Worm (Caenorhabditis elegans) whole organism, young adult: ENCODE data around the gene ser-2.

ENCODE experiments used
- F55B11.4 ChIP-seq: sonication (generic microtip); optimal IDR thresholded peaks from 2 replicates; lab custom pipeline; 2016; ENCODE audit warnings: missing compliant biosample characterization, missing genetic modification characterization, borderline replicate concordance; ENCODE audit not compliant: insufficient read depth
- F57A8.1 ChIP-seq: fragments of 200-800 bp; sonication (Bioruptor generic); optimal IDR thresholded peaks from 2 replicates; lab custom pipeline; 2018; ENCODE audit warnings: mild to moderate bottlenecking, missing genetic modification characterization, moderate library complexity, missing compliant biosample characterization
- F57C9.4 ChIP-seq: sonication (generic microtip); optimal IDR thresholded peaks from 2 replicates; lab custom pipeline; 2017; ENCODE audit warnings: mild to moderate bottlenecking, missing genetic modification characterization, missing compliant biosample characterization
- T07F8.4 ChIP-seq: sonication (generic microtip); optimal IDR thresholded peaks from 2 replicates; lab custom pipeline; 2016; ENCODE audit warnings: mild to moderate bottlenecking, missing genetic modification characterization, moderate library complexity, missing compliant biosample characterization
- T26A5.8 ChIP-seq: sonication (generic microtip); optimal IDR thresholded peaks from 2 replicates; lab custom pipeline; 2016; ENCODE audit warnings: missing genetic modification characterization, missing compliant biosample characterization
- ZK185.1 ChIP-seq: sonication (generic microtip); optimal IDR thresholded peaks from 2 replicates; lab custom pipeline; 2016; ENCODE audit warnings: mild to moderate bottlenecking, missing genetic modification characterization, missing compliant biosample characterization; ENCODE audit not compliant: poor library complexity, severe bottlenecking
- aptf-3 ChIP-seq: fragments of 200-800 bp; sonication (Bioruptor generic); IDR thresholded peaks from 2 replicates; pipeline ENCODE4 v1.3.6; 2022; ENCODE audit warnings: missing genetic modification characterization, missing compliant biosample characterization
- attf-5 ChIP-seq: fragments of 200-800 bp; sonication (Bioruptor generic); optimal IDR thresholded peaks from 2 replicates; lab custom pipeline; 2018; ENCODE audit warnings: mild to moderate bottlenecking, missing genetic modification characterization, missing compliant biosample characterization
- cebp-1 ChIP-seq, 2 experiments: fragments of 200-800 bp in 1 of 2; sonication (Bioruptor generic) in 1 of 2; sonication (generic microtip) in 1 of 2; IDR thresholded peaks in 1 of 2; optimal IDR thresholded peaks in 1 of 2; 2 replicates each; pipeline versions ENCODE4 v1.3.6 to Lab custom; 2017 to 2022; ENCODE audit warnings: missing compliant biosample characterization in 2 of 2, missing genetic modification characterization in 2 of 2, mild to moderate bottlenecking in 1 of 2, missing genetic modification reagents in 1 of 2, moderate library complexity in 1 of 2
- ceh-100 ChIP-seq: fragments of 200-800 bp; sonication (Bioruptor generic); IDR thresholded peaks from 2 replicates; pipeline ENCODE4 v1.3.6; 2022; ENCODE audit warnings: missing genetic modification reagents, missing genetic modification characterization, missing compliant biosample characterization
- ceh-27 ChIP-seq: fragments of 200-800 bp; sonication (Bioruptor generic); optimal IDR thresholded peaks from 2 replicates; lab custom pipeline; 2018; ENCODE audit warnings: mild to moderate bottlenecking, missing genetic modification characterization, moderate library complexity, missing compliant biosample characterization
- dox-1 ChIP-seq: fragments of 200-800 bp; sonication (Bioruptor generic); IDR thresholded peaks from 2 replicates; pipeline ENCODE4 v1.3.6; 2022; ENCODE audit warnings: missing genetic modification reagents, missing genetic modification characterization, missing compliant biosample characterization
- egrh-3 ChIP-seq: fragments of 200-800 bp; sonication (Bioruptor generic); IDR thresholded peaks from 2 replicates; pipeline ENCODE4 v1.3.6; 2022; ENCODE audit warnings: missing genetic modification reagents, missing genetic modification characterization, missing compliant biosample characterization
- fkh-3 ChIP-seq: sonication (generic microtip); optimal IDR thresholded peaks from 2 replicates; lab custom pipeline; 2016; ENCODE audit warnings: mild to moderate bottlenecking, missing genetic modification characterization, missing compliant biosample characterization
- him-1 ChIP-seq: sonication (generic microtip); optimal IDR thresholded peaks from 2 replicates; lab custom pipeline; 2016; ENCODE audit warnings: missing genotype, missing genetic modification reagents, missing genetic modification characterization, missing compliant biosample characterization
- hlh-12 ChIP-seq: sonication (generic microtip); optimal IDR thresholded peaks from 2 replicates; lab custom pipeline; 2016; ENCODE audit warnings: missing genetic modification characterization, missing compliant biosample characterization
- hmg-1.2 ChIP-seq: fragments of 200-800 bp; sonication (Bioruptor generic); IDR thresholded peaks from 2 replicates; pipeline ENCODE4 v1.3.6; 2022; ENCODE audit warnings: missing genetic modification reagents, missing genetic modification characterization, missing compliant biosample characterization
- hsf-1 ChIP-seq: fragments of 200-800 bp; sonication (Bioruptor generic); IDR thresholded peaks from 2 replicates; pipeline ENCODE4 v1.3.6; 2022; ENCODE audit warnings: missing genetic modification reagents, missing genetic modification characterization, missing compliant biosample characterization
- lin-40 ChIP-seq: sonication (generic microtip); optimal IDR thresholded peaks from 2 replicates; lab custom pipeline; 2016; ENCODE audit warnings: missing genetic modification characterization, mild to moderate bottlenecking, missing compliant biosample characterization, missing genotype, missing genetic modification reagents
- madf-3 ChIP-seq: fragments of 200-800 bp; sonication (Bioruptor generic); IDR thresholded peaks from 2 replicates; pipeline ENCODE4 v1.3.6; 2022; ENCODE audit warnings: missing genetic modification reagents, missing genetic modification characterization, missing compliant biosample characterization
- madf-6 ChIP-seq: fragments of 200-800 bp; sonication (Bioruptor generic); IDR thresholded peaks from 2 replicates; pipeline ENCODE4 v1.3.6; 2022; ENCODE audit warnings: missing genetic modification reagents, missing genetic modification characterization, missing compliant biosample characterization
- mcd-1 ChIP-seq: fragments of 200-800 bp; sonication (Bioruptor generic); IDR thresholded peaks from 2 replicates; pipeline ENCODE4 v1.3.6; 2022; ENCODE audit warnings: missing genetic modification reagents, missing genetic modification characterization, missing compliant biosample characterization
- mes-4 ChIP-seq: sonication (generic microtip); optimal IDR thresholded peaks from 2 replicates; lab custom pipeline; 2016; ENCODE audit warnings: missing genotype, missing genetic modification characterization, missing compliant biosample characterization
- nhr-179 ChIP-seq: sonication (generic microtip); optimal IDR thresholded peaks from 2 replicates; lab custom pipeline; 2016; ENCODE audit warnings: mild to moderate bottlenecking, missing genetic modification characterization, missing compliant biosample characterization
- repo-1 ChIP-seq: sonication (generic microtip); optimal IDR thresholded peaks from 2 replicates; lab custom pipeline; 2017; ENCODE audit warnings: mild to moderate bottlenecking, missing genetic modification characterization, missing compliant biosample characterization
- sdz-38 ChIP-seq: sonication (generic microtip); optimal IDR thresholded peaks from 2 replicates; lab custom pipeline; 2016; ENCODE audit warnings: missing genotype, missing genetic modification characterization, missing compliant biosample characterization
- snpc-4 ChIP-seq, 5 experiments: fragments of 150-350 bp in 1 of 5; sonication (generic microtip) in 4 of 5; optimal IDR thresholded peaks; 2 replicates each; lab custom pipeline; 2014 to 2018; ENCODE audit warnings: missing genetic modification characterization in 5 of 5, missing biosample characterization in 3 of 5, antibody characterized with exemption in 2 of 5, mild to moderate bottlenecking in 2 of 5, missing compliant biosample characterization in 2 of 5, missing genotype in 2 of 5, moderate library complexity in 2 of 5, missing genetic modification reagents in 1 of 5
- somi-1 ChIP-seq: fragments of 200-800 bp; sonication (Bioruptor generic); optimal IDR thresholded peaks from 2 replicates; lab custom pipeline; 2018; ENCODE audit warnings: mild to moderate bottlenecking, missing genetic modification characterization, missing compliant biosample characterization
- unc-130 ChIP-seq: sonication (generic microtip); optimal IDR thresholded peaks from 2 replicates; lab custom pipeline; 2016; ENCODE audit warnings: missing genetic modification reagents, missing genetic modification characterization, missing compliant biosample characterization
- zfh-2 ChIP-seq: fragments of 200-800 bp; sonication (Bioruptor generic); conservative IDR thresholded peaks from 2 replicates; pipeline ENCODE4 v1.3.6; 2022; ENCODE audit warnings: missing genetic modification reagents, missing genetic modification characterization, missing compliant biosample characterization
- ztf-18 ChIP-seq: sonication (generic microtip); optimal IDR thresholded peaks from 2 replicates; lab custom pipeline; 2016; ENCODE audit warnings: missing genotype, mild to moderate bottlenecking, missing genetic modification characterization, missing compliant biosample characterization
- ztf-25 ChIP-seq: fragments of 200-800 bp; sonication (Bioruptor generic); IDR thresholded peaks from 2 replicates; pipeline ENCODE4 v1.3.6; 2022; ENCODE audit warnings: missing genetic modification reagents, missing genetic modification characterization, missing compliant biosample characterization
- ztf-26 ChIP-seq: sonication (generic microtip); optimal IDR thresholded peaks from 2 replicates; lab custom pipeline; 2017; ENCODE audit warnings: missing genetic modification characterization, missing compliant biosample characterization
- ztf-6 ChIP-seq: fragments of 200-800 bp; sonication (Bioruptor generic); IDR thresholded peaks from 2 replicates; pipeline ENCODE4 v1.3.6; 2022; ENCODE audit warnings: missing genetic modification reagents, missing genetic modification characterization, missing compliant biosample characterization

Gene ser-2

ce11 chrX:15274827-15275761, 27.7 kb downstream of the ser-2 start (continued):
- TF ChIP-seq ztf-25 (GFP tag; lab: Robert Waterston, UW) (no peak), fkh-3 (tag; lab: Kevin White, UChicago) (no peak), attf-5 (GFP tag; lab: Kevin White, UChicago) (peak; percentile 58), zfh-2 (GFP tag; lab: Robert Waterston, UW) (peak; percentile 96), ztf-26 (tag; lab: Kevin White, UChicago) (peak; percentile 83)
- TF ChIP-seq, all 124 proteins: peak for 28

- no peak for TF ChIP-seq F57A8.1 (GFP tag; lab: Kevin White, UChicago)
- TF ChIP-seq lin-40 (tag; lab: Kevin White, UChicago), result peak; percentile 42
- no peak for TF ChIP-seq him-1
- TF ChIP-seq ztf-6 (GFP tag; lab: Robert Waterston, UW), result no peak
- TF ChIP-seq repo-1, result no peak
- TF ChIP-seq mcd-1 (GFP tag; lab: Robert Waterston, UW), result no peak
- TF ChIP-seq F55B11.4 (tag; lab: Kevin White, UChicago), result no peak
- no peak for TF ChIP-seq sdz-38 (tag; lab: Kevin White, UChicago)
- TF ChIP-seq madf-3 (GFP tag; lab: Robert Waterston, UW), result 0 out of 2 replicates have a peak, but pooled peaks have one; percentile 41
- peak; percentile 8 for TF ChIP-seq ceh-27 (GFP tag; lab: Kevin White, UChicago)
- TF ChIP-seq T26A5.8 (tag; lab: Kevin White, UChicago), result no peak
- TF ChIP-seq hlh-12 (tag; lab: Kevin White, UChicago), result no peak
- no peak for TF ChIP-seq T07F8.4 (tag; lab: Kevin White, UChicago)
- TF ChIP-seq cebp-1 (GFP tag; IDR thresholded peaks at IDR 0.05; lab: Robert Waterston, UW), result no peak
- TF ChIP-seq cebp-1 (tag; optimal IDR thresholded peaks at IDR 0.05; lab: Kevin White, UChicago), result peak; percentile 50
- TF ChIP-seq egrh-3 (GFP tag; lab: Robert Waterston, UW), result peak; percentile 72; the same call in 1 of the 2 replicates
- no peak for TF ChIP-seq unc-130
- TF ChIP-seq ceh-100 (GFP tag; lab: Robert Waterston, UW), result no peak
- TF ChIP-seq nhr-179 (tag; lab: Kevin White, UChicago), result no peak
- peak; percentile 60 for TF ChIP-seq somi-1 (GFP tag; lab: Kevin White, UChicago)
- TF ChIP-seq madf-6, result no peak
- no peak for TF ChIP-seq aptf-3 (GFP tag; lab: Robert Waterston, UW)
- no peak for TF ChIP-seq snpc-4 (GFP tag; optimal IDR thresholded peaks at IDR 0.05; lab: Kevin White, UChicago)
- no peak for TF ChIP-seq snpc-4 (tag; optimal IDR thresholded peaks at IDR 0.05; lab: Kevin White, UChicago)
- no peak for TF ChIP-seq F57C9.4 (tag; lab: Kevin White, UChicago)
- TF ChIP-seq attf-5 (GFP tag; lab: Kevin White, UChicago), result no peak
- TF ChIP-seq zfh-2 (GFP tag; lab: Robert Waterston, UW), result peak; percentile 74
- peak; percentile 18; the same call in 1 of the 2 replicates for TF ChIP-seq dox-1 (GFP tag; lab: Robert Waterston, UW)
Measured at ce11 chrX:15274079-15274478, 28.7 kb downstream of the ser-2 start.

ce11 chrX:15272925-15273324, 29.8 kb downstream of the ser-2 start:
- no peak for TF ChIP-seq ZK185.1
- no peak for TF ChIP-seq mes-4 (tag; lab: Kevin White, UChicago)
- TF ChIP-seq ztf-18 (tag; lab: Kevin White, UChicago), result no peak
- no peak for TF ChIP-seq hmg-1.2 (GFP tag; lab: Robert Waterston, UW)
- no peak for TF ChIP-seq fkh-3 (tag; lab: Kevin White, UChicago)
- TF ChIP-seq hsf-1, result no peak
